Fruit fly (Drosophila melanogaster) whole organism, embryonic: ENCODE data around the gene RpS14a.

ENCODE experiments used
- CG15514 ChIP-seq: fragments of 200-800 bp; sonication (Bioruptor generic); optimal IDR thresholded peaks from 3 replicates; lab custom pipeline; 2017; ENCODE audit warnings: missing biosample characterization, missing genetic modification characterization, mild to moderate bottlenecking, moderate library complexity, missing genetic modification reagents
- CG32767 ChIP-seq: fragments of 200-800 bp; sonication (Bioruptor generic); IDR thresholded peaks from 2 replicates; pipeline ENCODE4 v1.3.6; 2022; ENCODE audit warnings: missing biosample characterization, missing genetic modification characterization
- CG8478 ChIP-seq: fragments of >200 bp; optimal IDR thresholded peaks from 2 replicates; lab custom pipeline; 2018
- amos ChIP-seq: fragments of 200-800 bp; sonication (Bioruptor generic); IDR thresholded peaks from 2 replicates; pipeline ENCODE4 v1.3.6; 2022; ENCODE audit warnings: missing biosample characterization, missing genetic modification characterization; ENCODE audit not compliant: partially characterized antibody

DNA sequence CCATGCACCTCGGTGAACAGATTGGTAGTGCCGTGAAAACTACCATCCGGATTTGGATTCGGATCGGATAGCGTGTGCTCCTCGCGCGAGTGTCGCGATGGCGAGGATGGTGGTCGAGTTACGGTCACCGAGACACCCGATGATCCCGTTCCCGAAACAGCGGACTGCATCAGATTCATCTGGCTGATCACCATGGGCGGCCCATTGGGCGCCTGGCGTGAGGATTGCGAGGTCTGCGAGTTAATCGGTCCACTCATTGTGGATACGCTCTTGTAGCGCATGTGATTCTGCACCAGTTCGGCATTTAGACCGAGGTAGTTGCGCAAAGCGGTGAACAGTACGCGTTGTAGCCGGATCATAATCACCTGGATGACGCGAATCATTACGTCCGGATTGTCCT is 30.2 kb downstream of the RpS14a start, which contains the start of gene sn:
- TF ChIP-seq CG8478 (lab: Kevin White, UChicago): no peak
- TF ChIP-seq CG32767 (GFP tag; lab: Robert Waterston, UW): no peak
- no peak for TF ChIP-seq amos (GFP tag; lab: Robert Waterston, UW)
- TF ChIP-seq CG15514 (GFP tag; lab: Kevin White, UChicago): no peak
